Fruit fly (Drosophila melanogaster): Measurements from ENCODE around the gene pum.

pum gene

dm6 chr3R:9229996-9230601, 7.4 kb downstream of the pum start (continued):
- no peak for TF ChIP-seq dm (GFP tag; optimal IDR thresholded peaks at IDR 0.05)
- TF ChIP-seq dan (GFP tag; IDR thresholded peaks at IDR 0.05) = no peak
- peak; percentile 67 for TF ChIP-seq D19A (tag; optimal IDR thresholded peaks at IDR 0.05)
- peak; percentile 22 for TF ChIP-seq CG2712 (tag; optimal IDR thresholded peaks at IDR 0.05)
- peak; percentile 29 for TF ChIP-seq PHDP (tag; optimal IDR thresholded peaks at IDR 0.05)
- no peak for TF ChIP-seq hbn (GFP tag; IDR thresholded peaks at IDR 0.05; ENCODE audit: partially characterized antibody)
- 0 out of 2 replicates have a peak, but pooled peaks have one; percentile 6 for TF ChIP-seq H2.0 (GFP tag; IDR thresholded peaks at IDR 0.05)
- no peak for TF ChIP-seq CG6654 (GFP tag; optimal IDR thresholded peaks at IDR 0.05)
- TF ChIP-seq kay (GFP tag; optimal IDR thresholded peaks at IDR 0.05) = no peak
- no peak for TF ChIP-seq Bteb2 (GFP tag; optimal IDR thresholded peaks at IDR 0.05)
- no peak for TF ChIP-seq CG4707 (GFP tag; optimal IDR thresholded peaks at IDR 0.05)
- TF ChIP-seq Usf (GFP tag; optimal IDR thresholded peaks at IDR 0.05) = no peak
- peak; percentile 16 for TF ChIP-seq CG16863 (GFP tag; optimal IDR thresholded peaks at IDR 0.05)
- no peak for TF ChIP-seq CG1832 (GFP tag; optimal IDR thresholded peaks at IDR 0.05)
- TF ChIP-seq sens (GFP tag) = peak; percentile 81
- TF ChIP-seq CG2199 (GFP tag; IDR thresholded peaks at IDR 0.05) = no peak
- TF ChIP-seq Trl (optimal IDR thresholded peaks at IDR 0.05) = peak; percentile 62 to 77
- TF ChIP-seq Trl (GFP tag; optimal IDR thresholded peaks at IDR 0.05) = no peak
- TF ChIP-seq shn (GFP tag; optimal IDR thresholded peaks at IDR 0.05) = no peak
- TF ChIP-seq pnt (GFP tag; optimal IDR thresholded peaks at IDR 0.05) = no peak
- no peak for TF ChIP-seq tna (GFP tag; IDR thresholded peaks at IDR 0.05; ENCODE audit: partially characterized antibody)
- TF ChIP-seq CG2678 (tag; optimal IDR thresholded peaks at IDR 0.05) = peak; percentile 35
- peak; percentile 69 for TF ChIP-seq CG17385 (GFP tag; optimal IDR thresholded peaks at IDR 0.05)
- TF ChIP-seq CG30403 (GFP tag; optimal IDR thresholded peaks at IDR 0.05) = peak; percentile 27
- TF ChIP-seq ATbp (GFP tag; optimal IDR thresholded peaks at IDR 0.05) = peak; percentile 3
- peak; percentile 22 for TF ChIP-seq Asciz (GFP tag; optimal IDR thresholded peaks at IDR 0.05)
- TF ChIP-seq ken (GFP tag; IDR thresholded peaks at IDR 0.05) = no peak
- peak; percentile 36 for TF ChIP-seq Sox102F (GFP tag; optimal IDR thresholded peaks at IDR 0.05)
- TF ChIP-seq lbe (GFP tag; optimal IDR thresholded peaks at IDR 0.05) = no peak
- TF ChIP-seq ewg (GFP tag; optimal IDR thresholded peaks at IDR 0.05) = peak; percentile 9
- TF ChIP-seq CG7745 (tag; optimal IDR thresholded peaks at IDR 0.05) = no peak
- peak; percentile 1 for TF ChIP-seq nmo (GFP tag; optimal IDR thresholded peaks at IDR 0.05)
- TF ChIP-seq emc (GFP tag; optimal IDR thresholded peaks at IDR 0.05) = no peak
- no peak for TF ChIP-seq CTCF (GFP tag; optimal IDR thresholded peaks at IDR 0.05)
- no peak for TF ChIP-seq CG32532 (GFP tag; IDR thresholded peaks at IDR 0.05)
- no peak for TF ChIP-seq CG9727 (GFP tag; optimal IDR thresholded peaks at IDR 0.05)
- no peak for TF ChIP-seq HLH3B (GFP tag; IDR thresholded peaks at IDR 0.05)
- TF ChIP-seq CG32767 (GFP tag; IDR thresholded peaks at IDR 0.05) = no peak
- peak; percentile 43 for TF ChIP-seq CG11504 (tag; optimal IDR thresholded peaks at IDR 0.05)
- no peak for TF ChIP-seq Nf-YA (GFP tag; IDR thresholded peaks at IDR 0.05)
- peak; percentile 5 for TF ChIP-seq Chrac-16 (GFP tag; optimal IDR thresholded peaks at IDR 0.05)
- peak in 1 of 2 experiments; percentile 14 for TF ChIP-seq Pdp1 (GFP tag; optimal IDR thresholded peaks at IDR 0.05)
- no peak for TF ChIP-seq ERR (GFP tag; optimal IDR thresholded peaks at IDR 0.05)
- peak; percentile 64 for TF ChIP-seq CG10274 (GFP tag; optimal IDR thresholded peaks at IDR 0.05)
- no peak for TF ChIP-seq Dref (GFP tag; IDR thresholded peaks at IDR 0.05)
- TF ChIP-seq crp (GFP tag; optimal IDR thresholded peaks at IDR 0.05) = no peak
- no peak for TF ChIP-seq rib (GFP tag; IDR thresholded peaks at IDR 0.05)
- no peak for TF ChIP-seq Deaf1 (tag; optimal IDR thresholded peaks at IDR 0.05)
- TF ChIP-seq tin (GFP tag; optimal IDR thresholded peaks at IDR 0.05) = peak; percentile 5
- TF ChIP-seq CG12155 (GFP tag; optimal IDR thresholded peaks at IDR 0.05) = peak; percentile 2
- no peak for TF ChIP-seq HLH54F (GFP tag; optimal IDR thresholded peaks at IDR 0.05)
- peak; percentile 38 for TF ChIP-seq CG2120 (GFP tag; optimal IDR thresholded peaks at IDR 0.05)
